Worm (Caenorhabditis elegans): ENCODE data around the gene K09E9.4.

K09E9.4 gene

ce11 chrX:15598661-15599384 lies 31.4 kb downstream of the K09E9.4 start:
- TF ChIP-seq nhr-90 (tag; optimal IDR thresholded peaks at IDR 0.05; ENCODE audit: poor library complexity) (no peak), unc-98 (GFP tag; IDR thresholded peaks at IDR 0.05) (no peak), rnt-1 (tag; optimal IDR thresholded peaks at IDR 0.05) (no peak), pag-3 (tag; optimal IDR thresholded peaks at IDR 0.05; ENCODE audit: borderline replicate concordance, insufficient read depth) (no peak), ceh-63 (GFP tag; optimal IDR thresholded peaks at IDR 0.05) (no peak), efl-1 (optimal IDR thresholded peaks at IDR 0.05) (no peak), efl-1 (GFP tag; optimal IDR thresholded peaks at IDR 0.05 in 1 of 2) (peak in 1 of 2 experiments; percentile 67), lin-35 (GFP tag; optimal IDR thresholded peaks at IDR 0.05) (peak in 1 of 2 experiments; percentile 23), elt-2 (tag; optimal IDR thresholded peaks at IDR 0.05) (peak; percentile 79)

DNA sequence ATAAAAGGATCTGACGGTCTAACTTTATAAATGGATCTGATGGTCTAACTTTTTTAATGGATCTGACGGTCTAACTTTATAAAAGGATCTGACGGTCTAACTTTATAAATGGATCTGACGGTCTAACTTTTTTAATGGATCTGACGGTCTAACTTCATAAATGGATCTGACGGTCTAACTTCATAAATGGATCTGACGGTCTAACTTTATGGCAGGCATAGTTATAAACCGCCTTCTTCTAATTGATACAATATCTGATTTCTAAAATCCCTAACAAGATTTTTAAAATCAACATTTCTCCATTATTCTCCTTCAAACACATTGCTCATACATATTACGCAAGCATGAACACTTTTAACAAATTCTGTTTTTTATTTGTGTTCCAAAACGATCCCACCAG lies 33.2 kb downstream of the K09E9.4 start, which contains the start of gene K09A9.8:
Gene K09A9.8 (minus strand): TSS at position 101 of the 400 bp plus-strand sequence.
- TF ChIP-seq mab-9 (GFP tag; IDR thresholded peaks at IDR 0.05): no peak
- no peak for TF ChIP-seq irx-1 (tag; optimal IDR thresholded peaks at IDR 0.05)
- TF ChIP-seq pax-3 (tag; optimal IDR thresholded peaks at IDR 0.05): no peak
- no peak for TF ChIP-seq blmp-1 (tag; optimal IDR thresholded peaks at IDR 0.05)
- TF ChIP-seq unc-130 (tag; optimal IDR thresholded peaks at IDR 0.05): no peak
- TF ChIP-seq F16B12.6 (tag; optimal IDR thresholded peaks at IDR 0.05): no peak
- no peak for TF ChIP-seq hlh-4 (tag; optimal IDR thresholded peaks at IDR 0.05)
- TF ChIP-seq lin-39 (tag; optimal IDR thresholded peaks at IDR 0.05): no peak
- no peak for TF ChIP-seq nhr-19 (GFP tag; conservative IDR thresholded peaks at IDR 0.05)
- TF ChIP-seq unc-62 (GFP tag; optimal IDR thresholded peaks at IDR 0.05): no peak
- no peak for TF ChIP-seq swsn-7 (tag; optimal IDR thresholded peaks at IDR 0.05)
- no peak for TF ChIP-seq nhr-77 (tag; optimal IDR thresholded peaks at IDR 0.05)
- TF ChIP-seq tbx-2 (tag; optimal IDR thresholded peaks at IDR 0.05): no peak
- no peak for TF ChIP-seq zip-4 (GFP tag; optimal IDR thresholded peaks at IDR 0.05)
- no peak for TF ChIP-seq nhr-12 (tag; optimal IDR thresholded peaks at IDR 0.05)
- no peak for TF ChIP-seq lir-3 (tag; optimal IDR thresholded peaks at IDR 0.05; ENCODE audit: poor library complexity)
- TF ChIP-seq nhr-90 (tag; optimal IDR thresholded peaks at IDR 0.05; ENCODE audit: poor library complexity): no peak
- no peak for TF ChIP-seq fkh-8 (tag; optimal IDR thresholded peaks at IDR 0.05)

- no peak for TF ChIP-seq nhr-19 (GFP tag; conservative IDR thresholded peaks at IDR 0.05)
- TF ChIP-seq pqm-1 (tag; optimal IDR thresholded peaks at IDR 0.05): no peak
- TF ChIP-seq irx-1 (tag; optimal IDR thresholded peaks at IDR 0.05): no peak
- TF ChIP-seq sptf-1 (tag; optimal IDR thresholded peaks at IDR 0.05): no peak
- TF ChIP-seq elt-2 (tag; optimal IDR thresholded peaks at IDR 0.05): no peak
- no peak for TF ChIP-seq pax-3 (tag; optimal IDR thresholded peaks at IDR 0.05)
- TF ChIP-seq lin-14 (GFP tag; optimal IDR thresholded peaks at IDR 0.05): no peak
- no peak for TF ChIP-seq nhr-77 (tag; optimal IDR thresholded peaks at IDR 0.05)
- TF ChIP-seq nhr-28 (tag; optimal IDR thresholded peaks at IDR 0.05): no peak
- TF ChIP-seq sup-37 (GFP tag; optimal IDR thresholded peaks at IDR 0.05): no peak
- TF ChIP-seq unc-86 (tag; optimal IDR thresholded peaks at IDR 0.05): no peak
- TF ChIP-seq ceh-8 (GFP tag; optimal IDR thresholded peaks at IDR 0.05): no peak
- TF ChIP-seq ces-1 (GFP tag; optimal IDR thresholded peaks at IDR 0.05): no peak
- no peak for TF ChIP-seq elt-3 (tag; optimal IDR thresholded peaks at IDR 0.05)
- TF ChIP-seq mab-9 (GFP tag; IDR thresholded peaks at IDR 0.05): no peak
- TF ChIP-seq xbp-1 (tag; optimal IDR thresholded peaks at IDR 0.05): no peak
Measured at ce11 chrX:15594019-15594418, 36.2 kb downstream of the K09E9.4 start.

DNA sequence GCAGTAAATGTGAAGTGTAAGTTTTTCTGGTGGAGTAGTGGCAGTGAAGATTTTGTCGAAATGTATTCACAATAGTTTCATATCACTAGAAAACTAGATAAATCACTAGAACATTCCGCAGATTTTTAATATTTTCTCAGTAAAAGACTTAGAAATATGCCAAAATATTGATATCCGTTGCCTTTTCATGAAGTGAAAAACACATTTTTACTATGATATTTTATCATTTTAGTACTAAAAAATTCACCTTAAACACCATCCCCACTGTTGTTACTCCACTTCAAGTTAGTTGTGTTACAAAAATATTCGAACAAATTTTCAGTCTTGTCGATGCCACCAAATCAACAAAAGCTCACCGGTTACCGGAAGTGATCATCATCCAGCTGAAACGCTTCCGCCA lies 36.9 kb downstream of the K09E9.4 start:
- TF ChIP-seq nhr-76 (tag; optimal IDR thresholded peaks at IDR 0.05): no peak
- TF ChIP-seq pax-3 (tag; optimal IDR thresholded peaks at IDR 0.05): no peak
- TF ChIP-seq zag-1 (tag; optimal IDR thresholded peaks at IDR 0.05): no peak
- TF ChIP-seq ztf-11 (tag; optimal IDR thresholded peaks at IDR 0.05): no peak
- TF ChIP-seq ceh-8 (GFP tag; optimal IDR thresholded peaks at IDR 0.05): no peak
- no peak for TF ChIP-seq lin-14 (GFP tag; optimal IDR thresholded peaks at IDR 0.05)
- TF ChIP-seq nhr-11 (tag; optimal IDR thresholded peaks at IDR 0.05): no peak
- no peak for TF ChIP-seq hlh-4 (tag; optimal IDR thresholded peaks at IDR 0.05)
- no peak for TF ChIP-seq Y116A8C.19 (tag; optimal IDR thresholded peaks at IDR 0.05; ENCODE audit: borderline replicate concordance)
- TF ChIP-seq sup-37 (GFP tag; optimal IDR thresholded peaks at IDR 0.05): no peak
- TF ChIP-seq dsc-1 (tag; optimal IDR thresholded peaks at IDR 0.05): no peak
- TF ChIP-seq nhr-20 (tag; optimal IDR thresholded peaks at IDR 0.05): no peak
- no peak for TF ChIP-seq snpc-4 (tag; optimal IDR thresholded peaks at IDR 0.05)
- no peak for TF ChIP-seq mab-9 (GFP tag; IDR thresholded peaks at IDR 0.05)
- no peak for TF ChIP-seq lsy-2 (tag; optimal IDR thresholded peaks at IDR 0.05)
- TF ChIP-seq C16A3.4 (tag; optimal IDR thresholded peaks at IDR 0.05): no peak
- TF ChIP-seq rnt-1 (tag; optimal IDR thresholded peaks at IDR 0.05): no peak
- TF ChIP-seq elt-2 (tag; optimal IDR thresholded peaks at IDR 0.05): no peak
- no peak for TF ChIP-seq fos-1 (tag; optimal IDR thresholded peaks at IDR 0.05)
